Fruit fly (Drosophila melanogaster): ENCODE results near the gene dnd.

The dnd gene

DNA sequence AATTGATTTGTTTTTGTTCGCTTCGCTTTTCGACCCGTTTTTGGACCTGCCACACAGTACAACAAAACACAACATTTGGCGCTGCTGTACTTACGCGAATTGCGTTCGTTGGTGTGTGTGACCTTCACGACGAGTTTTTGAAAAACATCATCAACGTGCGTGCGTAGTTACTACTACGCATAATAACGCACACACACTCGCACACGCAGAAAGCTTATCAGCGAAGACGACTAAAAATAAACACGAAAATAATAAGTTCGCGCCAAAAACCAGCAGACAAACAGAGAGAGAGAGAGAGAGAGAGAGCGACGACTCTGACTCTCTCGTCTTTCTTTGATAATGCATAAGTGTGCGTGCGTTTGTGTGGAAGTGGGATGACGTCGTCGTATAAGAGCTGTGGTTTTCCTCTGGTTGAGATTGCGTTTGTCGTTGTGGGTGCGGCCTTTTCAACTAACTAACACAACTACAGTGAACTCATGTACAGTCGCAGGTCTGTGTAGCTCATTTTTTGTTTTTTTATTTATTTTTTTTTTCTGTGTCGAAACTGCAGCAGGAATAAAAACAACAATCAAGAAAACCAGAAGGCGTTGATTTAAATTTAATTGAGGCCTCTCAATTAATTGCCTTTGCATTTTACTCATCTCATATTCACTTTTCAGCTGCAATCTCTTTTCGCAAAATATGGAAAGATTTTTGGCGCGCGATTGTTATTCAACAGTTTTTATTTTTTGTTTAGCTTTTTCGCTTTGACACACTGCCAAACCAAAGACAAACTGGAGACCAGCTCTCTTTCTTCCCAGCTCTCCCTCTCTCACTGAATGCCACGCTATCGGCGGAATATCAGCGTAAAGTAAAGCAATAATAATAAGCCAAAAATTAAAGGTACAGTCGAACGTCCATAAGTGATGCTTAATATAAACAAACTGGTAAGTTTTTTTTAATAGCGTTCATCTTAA, 33.3 kb downstream of the dnd start (continued):
- TF ChIP-seq E2f1 (GFP tag; IDR thresholded peaks at IDR 0.05): peak; percentile 69; the same call in 1 of the 2 replicates
- TF ChIP-seq psq (GFP tag; optimal IDR thresholded peaks at IDR 0.05): peak; percentile 70
- no peak for TF ChIP-seq CG9609 (GFP tag; optimal IDR thresholded peaks at IDR 0.05)
- peak; percentile 6 for TF ChIP-seq CG2678 (tag; optimal IDR thresholded peaks at IDR 0.05)
- TF ChIP-seq CG13624 (GFP tag; optimal IDR thresholded peaks at IDR 0.05): peak; percentile 89
- no peak for TF ChIP-seq CG10366 (GFP tag; IDR thresholded peaks at IDR 0.05)
- peak; percentile 13; the same call in 1 of the 3 replicates for TF ChIP-seq so (GFP tag; IDR thresholded peaks at IDR 0.05)
- no peak for TF ChIP-seq CG10274 (GFP tag; optimal IDR thresholded peaks at IDR 0.05)
- TF ChIP-seq exex (tag; optimal IDR thresholded peaks at IDR 0.05): peak; percentile 54
- no peak for TF ChIP-seq Eip74EF (GFP tag; optimal IDR thresholded peaks at IDR 0.05)
- peak; percentile 26; the same call in 1 of the 3 replicates for TF ChIP-seq vnd (GFP tag; IDR thresholded peaks at IDR 0.05; ENCODE audit: partially characterized antibody)
- TF ChIP-seq CG6854 (GFP tag; optimal IDR thresholded peaks at IDR 0.05): no peak
- peak; percentile 9 for TF ChIP-seq CG7745 (tag; optimal IDR thresholded peaks at IDR 0.05)
- TF ChIP-seq onecut (GFP tag; IDR thresholded peaks at IDR 0.05): peak; percentile 26; the same call in 1 of the 2 replicates
- no peak for TF ChIP-seq Ets65A (GFP tag)
- peak; percentile 51 for TF ChIP-seq CG10431 (GFP tag; optimal IDR thresholded peaks at IDR 0.05)
- peak; percentile 80 for TF ChIP-seq CG17359 (tag; optimal IDR thresholded peaks at IDR 0.05)
- TF ChIP-seq CG13296 (GFP tag; optimal IDR thresholded peaks at IDR 0.05): peak; percentile 15
- TF ChIP-seq az2 (GFP tag; optimal IDR thresholded peaks at IDR 0.05): peak; percentile 17
- TF ChIP-seq abd-A (tag; optimal IDR thresholded peaks at IDR 0.05): peak; percentile 88
- peak; percentile 79 for TF ChIP-seq grau (tag; optimal IDR thresholded peaks at IDR 0.05)
- TF ChIP-seq repo (GFP tag; optimal IDR thresholded peaks at IDR 0.05): no peak
- TF ChIP-seq Chrac-16 (GFP tag; optimal IDR thresholded peaks at IDR 0.05): peak; percentile 1
- TF ChIP-seq CG2202 (tag; optimal IDR thresholded peaks at IDR 0.05): no peak
- TF ChIP-seq wek (GFP tag; optimal IDR thresholded peaks at IDR 0.05): no peak
- TF ChIP-seq pan (optimal IDR thresholded peaks at IDR 0.05): no peak
- peak in 1 of 2 experiments; percentile 23 for TF ChIP-seq pan (GFP tag; optimal IDR thresholded peaks at IDR 0.05 in 1 of 2, IDR thresholded peaks at IDR 0.05 in 1 of 2)
- TF ChIP-seq cg (GFP tag; optimal IDR thresholded peaks at IDR 0.05): peak; percentile 96
- TF ChIP-seq sqz (GFP tag; optimal IDR thresholded peaks at IDR 0.05): peak; percentile 86
- peak; percentile 78 for TF ChIP-seq CG10543 (GFP tag; optimal IDR thresholded peaks at IDR 0.05)
- no peak for TF ChIP-seq B-H1 (GFP tag; IDR thresholded peaks at IDR 0.05)
- no peak for TF ChIP-seq CG11085 (GFP tag; IDR thresholded peaks at IDR 0.05)
- TF ChIP-seq Pdp1 (GFP tag; optimal IDR thresholded peaks at IDR 0.05): peak in 1 of 2 experiments; percentile 89
- peak; percentile 30; the same call in 1 of the 2 replicates for TF ChIP-seq seq (GFP tag; IDR thresholded peaks at IDR 0.05)
- 0 out of 2 replicates have a peak, but pooled peaks have one; percentile 12 for TF ChIP-seq al (GFP tag; IDR thresholded peaks at IDR 0.05)
- TF ChIP-seq Dbx (GFP tag; IDR thresholded peaks at IDR 0.05): 0 out of 3 replicates have a peak, but pooled peaks have one; percentile 10
- no peak for TF ChIP-seq peb (GFP tag; IDR thresholded peaks at IDR 0.05)
- TF ChIP-seq HmgZ (tag; optimal IDR thresholded peaks at IDR 0.05): peak; percentile 30
- peak; percentile 21 for TF ChIP-seq CG17385 (GFP tag; optimal IDR thresholded peaks at IDR 0.05)
- peak; percentile 79; the same call in 1 of the 2 replicates for TF ChIP-seq rib (GFP tag; IDR thresholded peaks at IDR 0.05)
- TF ChIP-seq hbn (GFP tag; IDR thresholded peaks at IDR 0.05; ENCODE audit: partially characterized antibody): peak; percentile 28; the same call in 1 of the 2 replicates
- 0 out of 3 replicates have a peak, but pooled peaks have one; percentile 6 for TF ChIP-seq row (GFP tag; IDR thresholded peaks at IDR 0.05)
- peak; percentile 7 for TF ChIP-seq D19B (GFP tag; optimal IDR thresholded peaks at IDR 0.05)
- TF ChIP-seq sob (GFP tag; IDR thresholded peaks at IDR 0.05): peak; percentile 42; the same call in 1 of the 2 replicates
- peak; percentile 85 for TF ChIP-seq lbe (GFP tag; optimal IDR thresholded peaks at IDR 0.05)
- no peak for TF ChIP-seq Dll (GFP tag; IDR thresholded peaks at IDR 0.05; ENCODE audit: partially characterized antibody)
- peak; percentile 46; the same call in 1 of the 3 replicates for TF ChIP-seq CG34422 (GFP tag; IDR thresholded peaks at IDR 0.05)

Data from whole organism, embryonic.